Fruit fly (Drosophila melanogaster): ENCODE data around the gene CG4619.

CG4619 gene

dm6 chr2L:9915011-9915850, 23.4 kb upstream of the CG4619 start, which contains the start of gene yip2 (continued):
- TF ChIP-seq phol (tag; optimal IDR thresholded peaks at IDR 0.05): peak; percentile 53
- no peak for TF ChIP-seq HLHmδ (GFP tag; optimal IDR thresholded peaks at IDR 0.05)
- peak; percentile 69 for TF ChIP-seq unpg (GFP tag; optimal IDR thresholded peaks at IDR 0.05)
- TF ChIP-seq CG3995 (GFP tag; optimal IDR thresholded peaks at IDR 0.05): peak; percentile 14
- TF ChIP-seq nom (GFP tag; optimal IDR thresholded peaks at IDR 0.05): peak; percentile 100
- TF ChIP-seq YL-1 (GFP tag; optimal IDR thresholded peaks at IDR 0.05): peak; percentile 52
- TF ChIP-seq Abd-B (GFP tag; optimal IDR thresholded peaks at IDR 0.05): no peak
- no peak for TF ChIP-seq Poxn (GFP tag; IDR thresholded peaks at IDR 0.05)
- TF ChIP-seq Ets97D (GFP tag; optimal IDR thresholded peaks at IDR 0.05): peak; percentile 15
- no peak for TF ChIP-seq CG17186 (GFP tag; optimal IDR thresholded peaks at IDR 0.05)
- TF ChIP-seq insv (GFP tag; optimal IDR thresholded peaks at IDR 0.05): no peak
- TF ChIP-seq CG13123 (GFP tag; optimal IDR thresholded peaks at IDR 0.05): no peak
- TF ChIP-seq zf30C (GFP tag; optimal IDR thresholded peaks at IDR 0.05): peak; percentile 88
- TF ChIP-seq NC2β (GFP tag; optimal IDR thresholded peaks at IDR 0.05): no peak
- TF ChIP-seq CkIIα-i1 (GFP tag; IDR thresholded peaks at IDR 0.05): no peak
- peak; percentile 68 for TF ChIP-seq CG11504 (tag; optimal IDR thresholded peaks at IDR 0.05)
- TF ChIP-seq ken (GFP tag; IDR thresholded peaks at IDR 0.05): no peak; the same call in 2 of the 3 replicates
- TF ChIP-seq nmo (GFP tag; optimal IDR thresholded peaks at IDR 0.05): peak; percentile 22
- TF ChIP-seq her (GFP tag; optimal IDR thresholded peaks at IDR 0.05): peak; percentile 75
- TF ChIP-seq CG10565 (GFP tag; optimal IDR thresholded peaks at IDR 0.05): no peak
- TF ChIP-seq Atf-2 (GFP tag; optimal IDR thresholded peaks at IDR 0.05): no peak
- no peak for TF ChIP-seq CG11560 (tag; IDR thresholded peaks at IDR 0.05)
- TF ChIP-seq CG8359 (GFP tag; optimal IDR thresholded peaks at IDR 0.05; ENCODE audit: borderline replicate concordance): no peak
- peak; percentile 62 for TF ChIP-seq CG12071 (GFP tag; optimal IDR thresholded peaks at IDR 0.05)
- TF ChIP-seq Usf (GFP tag; optimal IDR thresholded peaks at IDR 0.05): peak; percentile 0
- TF ChIP-seq prd (optimal IDR thresholded peaks at IDR 0.05): no peak
- peak; percentile 65 for TF ChIP-seq prd (GFP tag; IDR thresholded peaks at IDR 0.05)
- TF ChIP-seq CG30403 (GFP tag; optimal IDR thresholded peaks at IDR 0.05): peak; percentile 49
- peak; percentile 14 for TF ChIP-seq CG12104 (GFP tag; optimal IDR thresholded peaks at IDR 0.05)
- peak; percentile 52 for TF ChIP-seq mam (GFP tag; optimal IDR thresholded peaks at IDR 0.05)
- TF ChIP-seq CG4404 (GFP tag; IDR thresholded peaks at IDR 0.05): no peak
- no peak; the same call in 1 of the 2 replicates for TF ChIP-seq Dref (GFP tag; IDR thresholded peaks at IDR 0.05)
- TF ChIP-seq Mad (GFP tag; optimal IDR thresholded peaks at IDR 0.05): peak; percentile 17
- peak; percentile 66 for TF ChIP-seq B-H2 (GFP tag; optimal IDR thresholded peaks at IDR 0.05)
- TF ChIP-seq so (GFP tag; IDR thresholded peaks at IDR 0.05): peak; percentile 80; the same call in 2 of the 3 replicates
- no peak for TF ChIP-seq CG7928 (GFP tag; optimal IDR thresholded peaks at IDR 0.05)
- no peak for TF ChIP-seq CG30020 (tag; optimal IDR thresholded peaks at IDR 0.05)
- no peak for TF ChIP-seq bigmax (GFP tag; optimal IDR thresholded peaks at IDR 0.05)
- TF ChIP-seq chm (GFP tag; IDR thresholded peaks at IDR 0.05): peak; percentile 64; the same call in 1 of the 2 replicates
- TF ChIP-seq eyg (GFP tag; optimal IDR thresholded peaks at IDR 0.05): peak; percentile 34
- no peak for TF ChIP-seq pros (GFP tag; optimal IDR thresholded peaks at IDR 0.05)
- TF ChIP-seq CG7786 (GFP tag; optimal IDR thresholded peaks at IDR 0.05): peak; percentile 53
- TF ChIP-seq CrebB (tag; optimal IDR thresholded peaks at IDR 0.05): peak; percentile 68
- peak; percentile 43 for TF ChIP-seq HHEX (GFP tag; optimal IDR thresholded peaks at IDR 0.05)
- peak; percentile 32; the same call in 1 of the 2 replicates for TF ChIP-seq CG11696 (GFP tag; IDR thresholded peaks at IDR 0.05)
- TF ChIP-seq Ets65A (GFP tag): peak; percentile 26
- TF ChIP-seq fd64A (GFP tag; optimal IDR thresholded peaks at IDR 0.05): no peak
- peak; percentile 58 to 100 for TF ChIP-seq bsh (GFP tag; optimal IDR thresholded peaks at IDR 0.05)
- peak; percentile 83 for TF ChIP-seq sens (GFP tag)
